Worm (Caenorhabditis elegans) whole organism, L1 larva: ENCODE results near the gene nifk-1.

Experiments
- C04F5.9 ChIP-seq: sonication (generic microtip); optimal IDR thresholded peaks from 2 replicates; lab custom pipeline; 2016; ENCODE audit warnings: missing genetic modification characterization, missing compliant biosample characterization
- C16A3.4 ChIP-seq: fragments of 150-350 bp; optimal IDR thresholded peaks from 2 replicates; lab custom pipeline; 2014; ENCODE audit warnings: missing biosample characterization, missing genetic modification characterization
- C34B4.2 ChIP-seq: sonication (generic microtip); optimal IDR thresholded peaks from 2 replicates; lab custom pipeline; 2017; ENCODE audit warnings: mild to moderate bottlenecking, missing genetic modification characterization, missing compliant biosample characterization
- F16B12.6 ChIP-seq: fragments of 150-350 bp; optimal IDR thresholded peaks from 2 replicates; lab custom pipeline; 2014; ENCODE audit warnings: missing biosample characterization, missing genetic modification characterization
- Y116A8C.19 ChIP-seq: sonication (generic microtip); optimal IDR thresholded peaks from 2 replicates; lab custom pipeline; 2016; ENCODE audit warnings: missing compliant biosample characterization, missing genetic modification characterization, borderline replicate concordance
- alr-1 ChIP-seq: fragments of 200-800 bp; sonication (Bioruptor generic); optimal IDR thresholded peaks from 2 replicates; lab custom pipeline; 2018; ENCODE audit warnings: borderline replicate concordance, mild to moderate bottlenecking, missing genetic modification characterization, missing compliant biosample characterization
- aly-2 ChIP-seq: fragments of 150-350 bp; optimal IDR thresholded peaks from 2 replicates; lab custom pipeline; 2014; ENCODE audit warnings: missing biosample characterization, missing genetic modification characterization
- ama-1 ChIP-seq: fragments of 150-350 bp; optimal IDR thresholded peaks from 2 replicates; lab custom pipeline; 2014
- ceh-82 ChIP-seq, 3 experiments: fragments of 150-350 bp in 1 of 3; sonication (generic microtip) in 2 of 3; optimal IDR thresholded peaks; 2 replicates each; lab custom pipeline; 2014 to 2017; ENCODE audit warnings: missing biosample characterization in 3 of 3, missing genetic modification characterization in 3 of 3
- dpl-1 ChIP-seq, 3 experiments: fragments of 150-350 bp in 2 of 3; sonication (generic microtip) in 1 of 3; optimal IDR thresholded peaks; 2 replicates each; lab custom pipeline; 2014 to 2017; ENCODE audit warnings: missing biosample characterization in 3 of 3, missing genetic modification characterization in 3 of 3, missing genetic modification reagents in 3 of 3
- efl-1 ChIP-seq, 4 experiments: fragments of 150-350 bp; optimal IDR thresholded peaks in 3 of 4; peaks in 1 of 4; 1 replicate in 1 of 4; 2 replicates in 3 of 4; lab custom pipeline; 2014; ENCODE audit warnings: missing biosample characterization in 2 of 4, missing genetic modification characterization in 2 of 4, missing genetic modification reagents in 2 of 4
- elt-2 ChIP-seq: sonication (generic microtip); optimal IDR thresholded peaks from 2 replicates; lab custom pipeline; 2016; ENCODE audit warnings: missing genetic modification characterization, mild to moderate bottlenecking, inconsistent platforms, missing compliant biosample characterization, missing genetic modification reagents
- elt-3 ChIP-seq, 6 experiments: fragments of 150-350 bp in 1 of 6; sonication (generic microtip); optimal IDR thresholded peaks; 2 replicates each; lab custom pipeline; 2017 to 2018; ENCODE audit warnings: missing biosample characterization in 6 of 6, missing genetic modification characterization in 6 of 6, inconsistent platforms in 1 of 6
- fkh-8 ChIP-seq: sonication (generic microtip); optimal IDR thresholded peaks from 2 replicates; lab custom pipeline; 2016; ENCODE audit warnings: mild to moderate bottlenecking, missing genetic modification characterization, missing compliant biosample characterization
- fos-1 ChIP-seq: fragments of 150-350 bp; optimal IDR thresholded peaks from 2 replicates; lab custom pipeline; 2014; ENCODE audit warnings: missing biosample characterization, missing genetic modification characterization
- grh-1 ChIP-seq: fragments of 200-800 bp; sonication (Bioruptor generic); IDR thresholded peaks from 2 replicates; pipeline ENCODE4 v1.3.6; 2022; ENCODE audit warnings: missing genetic modification reagents, missing genetic modification characterization, missing compliant biosample characterization
- irx-1 ChIP-seq: sonication (generic microtip); optimal IDR thresholded peaks from 2 replicates; lab custom pipeline; 2016; ENCODE audit warnings: missing genetic modification characterization, missing compliant biosample characterization
- isw-1 ChIP-seq: fragments of 200-800 bp; sonication (Bioruptor generic); IDR thresholded peaks from 2 replicates; pipeline ENCODE4 v1.3.6; 2022; ENCODE audit warnings: missing genetic modification characterization, missing compliant biosample characterization
- jun-1 ChIP-seq: fragments of 150-350 bp; optimal IDR thresholded peaks from 2 replicates; lab custom pipeline; 2014; ENCODE audit warnings: missing biosample characterization, missing genetic modification reagents, missing genetic modification characterization
- lin-13 ChIP-seq: fragments of 150-350 bp; optimal IDR thresholded peaks from 2 replicates; lab custom pipeline; 2014; ENCODE audit warnings: missing biosample characterization, missing genetic modification reagents, missing genetic modification characterization
- lin-15B ChIP-seq: fragments of 150-350 bp; sonication (generic microtip); optimal IDR thresholded peaks from 3 replicates; lab custom pipeline; 2014; ENCODE audit warnings: missing biosample characterization, missing genetic modification characterization
- lin-35 ChIP-seq, 2 experiments: fragments of 150-350 bp; optimal IDR thresholded peaks; 2 replicates each; lab custom pipeline; 2014; ENCODE audit warnings: missing biosample characterization in 2 of 2, missing genetic modification characterization in 2 of 2, missing genetic modification reagents in 2 of 2
- lin-39 ChIP-seq: fragments of 150-350 bp; optimal IDR thresholded peaks from 2 replicates; lab custom pipeline; 2014; ENCODE audit warnings: missing biosample characterization, missing genetic modification reagents, missing genetic modification characterization
- lir-3 ChIP-seq: sonication (generic microtip); optimal IDR thresholded peaks from 2 replicates; lab custom pipeline; 2016; ENCODE audit warnings: mild to moderate bottlenecking, missing genetic modification characterization, moderate library complexity, missing compliant biosample characterization; ENCODE audit not compliant: poor library complexity
- lsy-2 ChIP-seq, 2 experiments: fragments of 150-350 bp; optimal IDR thresholded peaks; 2 replicates each; lab custom pipeline; 2014; ENCODE audit warnings: missing biosample characterization in 2 of 2, missing genetic modification characterization in 2 of 2
- mab-9 ChIP-seq: fragments of 200-800 bp; sonication (Bioruptor generic); IDR thresholded peaks from 2 replicates; pipeline ENCODE4 v1.3.6; 2022; ENCODE audit warnings: missing genetic modification reagents, missing genetic modification characterization, missing compliant biosample characterization
- mdl-1 ChIP-seq, 2 experiments: fragments of 150-350 bp; optimal IDR thresholded peaks; 2 replicates each; lab custom pipeline; 2014 to 2017; ENCODE audit warnings: missing biosample characterization in 2 of 2, missing genetic modification characterization in 2 of 2, inconsistent platforms in 1 of 2
- nhr-12 ChIP-seq: sonication (generic microtip); optimal IDR thresholded peaks from 2 replicates; lab custom pipeline; 2017; ENCODE audit warnings: missing biosample characterization, missing genetic modification characterization
- nhr-19 ChIP-seq: fragments of 200-800 bp; sonication (Bioruptor generic); conservative IDR thresholded peaks from 2 replicates; pipeline ENCODE4 v1.3.6; 2022; ENCODE audit warnings: missing genetic modification characterization, missing compliant biosample characterization
- nhr-20 ChIP-seq: sonication (generic microtip); optimal IDR thresholded peaks from 2 replicates; lab custom pipeline; 2016; ENCODE audit warnings: mild to moderate bottlenecking, missing genetic modification characterization, missing compliant biosample characterization
- nhr-237 ChIP-seq: fragments of 150-350 bp; optimal IDR thresholded peaks from 2 replicates; lab custom pipeline; 2014; ENCODE audit warnings: missing biosample characterization, missing genetic modification characterization
- nhr-47 ChIP-seq: sonication (generic microtip); optimal IDR thresholded peaks from 2 replicates; lab custom pipeline; 2016; ENCODE audit warnings: mild to moderate bottlenecking, missing genetic modification characterization, moderate library complexity, missing compliant biosample characterization
- nhr-71 ChIP-seq: sonication (generic microtip); optimal IDR thresholded peaks from 2 replicates; lab custom pipeline; 2016; ENCODE audit warnings: mild to moderate bottlenecking, missing genetic modification characterization, moderate library complexity, missing compliant biosample characterization
- nhr-77 ChIP-seq: fragments of 150-350 bp; optimal IDR thresholded peaks from 2 replicates; lab custom pipeline; 2014; ENCODE audit warnings: missing biosample characterization, missing genetic modification characterization
- nhr-84 ChIP-seq: sonication (generic microtip); optimal IDR thresholded peaks from 2 replicates; lab custom pipeline; 2017; ENCODE audit warnings: missing biosample characterization, missing genetic modification characterization
- nhr-85 ChIP-seq: sonication (generic microtip); peaks from one replicate; lab custom pipeline; 2016; ENCODE audit warnings: missing genetic modification characterization, inconsistent platforms, missing compliant biosample characterization
- nhr-90 ChIP-seq: sonication (generic microtip); optimal IDR thresholded peaks from 2 replicates; lab custom pipeline; 2016; ENCODE audit warnings: mild to moderate bottlenecking, missing genetic modification characterization, missing compliant biosample characterization; ENCODE audit not compliant: poor library complexity
- pag-3 ChIP-seq: sonication (generic microtip); optimal IDR thresholded peaks from 2 replicates; lab custom pipeline; 2017; ENCODE audit warnings: missing genetic modification characterization, mild to moderate bottlenecking, missing compliant biosample characterization, antibody characterized with exemption, borderline replicate concordance; ENCODE audit not compliant: insufficient read depth
- pax-3 ChIP-seq: fragments of 200-800 bp; sonication (Bioruptor generic); optimal IDR thresholded peaks from 2 replicates; lab custom pipeline; 2018; ENCODE audit warnings: mild to moderate bottlenecking, missing genetic modification characterization, moderate library complexity, missing compliant biosample characterization
- pqm-1 ChIP-seq: sonication (generic microtip); optimal IDR thresholded peaks from 3 replicates; lab custom pipeline; 2017; ENCODE audit warnings: missing biosample characterization, missing genetic modification characterization
- rnt-1 ChIP-seq: sonication (generic microtip); optimal IDR thresholded peaks from 2 replicates; lab custom pipeline; 2016; ENCODE audit warnings: mild to moderate bottlenecking, missing genetic modification characterization, moderate library complexity, missing compliant biosample characterization
- skn-1 ChIP-seq: fragments of 150-350 bp; optimal IDR thresholded peaks from 2 replicates; lab custom pipeline; 2014; ENCODE audit warnings: missing biosample characterization, missing genetic modification characterization
- snu-23 ChIP-seq: sonication (generic microtip); optimal IDR thresholded peaks from 2 replicates; lab custom pipeline; 2016; ENCODE audit warnings: missing genetic modification characterization, missing compliant biosample characterization
- sptf-1 ChIP-seq: fragments of 150-350 bp; optimal IDR thresholded peaks from 2 replicates; lab custom pipeline; 2014; ENCODE audit warnings: missing biosample characterization, missing genetic modification characterization
- sup-37 ChIP-seq: fragments of 200-800 bp; sonication (Bioruptor generic); optimal IDR thresholded peaks from 2 replicates; lab custom pipeline; 2018; ENCODE audit warnings: mild to moderate bottlenecking, missing genetic modification characterization, missing compliant biosample characterization
- swsn-7 ChIP-seq: sonication (generic microtip); optimal IDR thresholded peaks from 2 replicates; lab custom pipeline; 2016; ENCODE audit warnings: missing genetic modification characterization, missing compliant biosample characterization
- unc-86 ChIP-seq: sonication (generic microtip); optimal IDR thresholded peaks from 2 replicates; lab custom pipeline; 2016; ENCODE audit warnings: missing genetic modification characterization, missing compliant biosample characterization
- vab-15 ChIP-seq: sonication (generic microtip); optimal IDR thresholded peaks from 2 replicates; lab custom pipeline; 2017; ENCODE audit warnings: missing genotype, mild to moderate bottlenecking, missing genetic modification characterization, missing compliant biosample characterization
- xbp-1 ChIP-seq: sonication (generic microtip); optimal IDR thresholded peaks from 2 replicates; lab custom pipeline; 2016; ENCODE audit warnings: missing genetic modification characterization, missing compliant biosample characterization
- ztf-11 ChIP-seq, 2 experiments: sonication (generic microtip); optimal IDR thresholded peaks; 2 replicates each; lab custom pipeline; 2016 to 2017; ENCODE audit warnings: missing genetic modification characterization in 2 of 2, missing biosample characterization in 1 of 2, missing compliant biosample characterization in 1 of 2

nifk-1 gene

ce11 chrIII:4720620-4721227, 27.6 kb upstream of the nifk-1 start, which contains the start of gene emb-5:
TSS of gene emb-5 (minus strand) at chrIII:4720670.
- peak; percentile 28 for TF ChIP-seq nhr-77 (tag; lab: Kevin White, UChicago)
- peak; percentile 76 for TF ChIP-seq nhr-19 (GFP tag; lab: Robert Waterston, UW)
- peak; percentile 7 for TF ChIP-seq aly-2 (tag; lab: Kevin White, UChicago)
- no peak for TF ChIP-seq Y116A8C.19
- TF ChIP-seq ztf-11 (tag; optimal IDR thresholded peaks at IDR 0.05; lab: Kevin White, UChicago), result no peak
- no peak for TF ChIP-seq alr-1
- TF ChIP-seq grh-1 (GFP tag; lab: Robert Waterston, UW), result peak; percentile 58; the same call in 1 of the 2 replicates
- no peak for TF ChIP-seq vab-15
- peak; percentile 9 for TF ChIP-seq elt-2 (tag; lab: Kevin White, UChicago)
- TF ChIP-seq isw-1 (GFP tag; lab: Robert Waterston, UW), result peak; percentile 75
- TF ChIP-seq unc-86 (tag; lab: Kevin White, UChicago), result peak; percentile 61
- TF ChIP-seq nhr-90 (tag; lab: Kevin White, UChicago), result peak; percentile 54
- no peak for TF ChIP-seq sptf-1 (tag; lab: Kevin White, UChicago)
- peak; percentile 74 for TF ChIP-seq lin-15B (tag; lab: Kevin White, UChicago)
- TF ChIP-seq lsy-2 (tag; optimal IDR thresholded peaks at IDR 0.05; lab: Kevin White, UChicago), result peak in 1 of 2 experiments; percentile 76
- peak; percentile 86 for TF ChIP-seq rnt-1 (tag; lab: Kevin White, UChicago)
- no peak for TF ChIP-seq C34B4.2 (tag; lab: Kevin White, UChicago)
- peak; percentile 81 for TF ChIP-seq C16A3.4 (tag; lab: Kevin White, UChicago)
- TF ChIP-seq skn-1 (tag; lab: Kevin White, UChicago), result peak; percentile 71
- TF ChIP-seq lin-39 (tag; lab: Kevin White, UChicago), result peak; percentile 59
- TF ChIP-seq ama-1 (lab: Kevin White, UChicago), result no peak
- TF ChIP-seq irx-1, result peak; percentile 44
- TF ChIP-seq dpl-1 (GFP tag; optimal IDR thresholded peaks at IDR 0.05; lab: Kevin White, UChicago), result peak; percentile 95 to 97 (median 96)
- peak; percentile 36 for TF ChIP-seq sup-37
- peak; percentile 0 for TF ChIP-seq lir-3 (tag; lab: Kevin White, UChicago)
- peak; percentile 77 for TF ChIP-seq nhr-47 (tag; lab: Kevin White, UChicago)
- peak; percentile 59 for TF ChIP-seq jun-1 (tag; lab: Kevin White, UChicago)
- peak; percentile 79 for TF ChIP-seq nhr-71 (tag; lab: Kevin White, UChicago)
- peak; percentile 62 for TF ChIP-seq lin-13
- peak; percentile 80 for TF ChIP-seq nhr-85 (tag; lab: Kevin White, UChicago)
- TF ChIP-seq xbp-1, result peak; percentile 72
- TF ChIP-seq fkh-8 (tag; lab: Kevin White, UChicago), result peak; percentile 62
- peak; percentile 40; the same call in 1 of the 2 replicates for TF ChIP-seq mab-9 (GFP tag; lab: Robert Waterston, UW)
- peak; percentile 39 for TF ChIP-seq fos-1 (tag; lab: Kevin White, UChicago)
- peak; percentile 76 to 97 for TF ChIP-seq efl-1 (optimal IDR thresholded peaks at IDR 0.05; lab: Kevin White, UChicago)
- peak; percentile 97 to 100 for TF ChIP-seq efl-1 (GFP tag; optimal IDR thresholded peaks at IDR 0.05 in 1 of 2; lab: Kevin White, UChicago)
- peak; percentile 65 for TF ChIP-seq C04F5.9 (tag; lab: Kevin White, UChicago)
- no peak for TF ChIP-seq pag-3 (tag; lab: Kevin White, UChicago)
- peak; percentile 30 to 85 (median 74) for TF ChIP-seq ceh-82 (tag; optimal IDR thresholded peaks at IDR 0.05; lab: Kevin White, UChicago)
- TF ChIP-seq F16B12.6, result peak; percentile 58
- TF ChIP-seq snu-23 (GFP tag; lab: Kevin White, UChicago), result peak; percentile 77
- peak in 1 of 6 experiments; percentile 38 for TF ChIP-seq elt-3 (tag; optimal IDR thresholded peaks at IDR 0.05; lab: Kevin White, UChicago)
- TF ChIP-seq nhr-20, result peak; percentile 67
- TF ChIP-seq lin-35 (GFP tag; optimal IDR thresholded peaks at IDR 0.05; lab: Kevin White, UChicago), result peak; percentile 96 to 98
- no peak for TF ChIP-seq nhr-237
- no peak for TF ChIP-seq nhr-12 (tag; lab: Kevin White, UChicago)
- TF ChIP-seq swsn-7 (tag; lab: Kevin White, UChicago), result peak; percentile 61
- no peak for TF ChIP-seq nhr-84 (tag; lab: Kevin White, UChicago)
- no peak for TF ChIP-seq pqm-1
- peak in 1 of 2 experiments; percentile 36 for TF ChIP-seq mdl-1 (tag; optimal IDR thresholded peaks at IDR 0.05; lab: Kevin White, UChicago)
- peak; percentile 28 for TF ChIP-seq pax-3 (tag; lab: Kevin White, UChicago)
- TF ChIP-seq, all 84 proteins: peak for 38
